Fruit fly (Drosophila melanogaster) whole organism, prepupa: ENCODE data around the gene CG10298.

ENCODE experiments used
- CG11294 ChIP-seq: fragments of 200-800 bp; sonication (Bioruptor generic); IDR thresholded peaks from 2 replicates; pipeline ENCODE4 v1.3.6; 2022; ENCODE audit warnings: missing biosample characterization, missing genetic modification characterization
- CG16779 ChIP-seq: fragments of 200-800 bp; sonication (Bioruptor generic); optimal IDR thresholded peaks from 3 replicates; lab custom pipeline; 2017; ENCODE audit warnings: missing biosample characterization, mild to moderate bottlenecking, missing genetic modification characterization
- Lpt ChIP-seq: fragments of 200-800 bp; sonication (Bioruptor generic); optimal IDR thresholded peaks from 3 replicates; lab custom pipeline; 2016; ENCODE audit warnings: missing biosample characterization, missing genetic modification characterization
- OdsH ChIP-seq: fragments of 200-800 bp; sonication (Bioruptor generic); optimal IDR thresholded peaks from 3 replicates; lab custom pipeline; 2016; ENCODE audit warnings: missing biosample characterization, missing genetic modification characterization
- acj6 ChIP-seq: fragments of 200-800 bp; sonication (Bioruptor generic); optimal IDR thresholded peaks from 3 replicates; lab custom pipeline; 2016; ENCODE audit warnings: missing biosample characterization, missing genetic modification characterization

dm6 chr3R:6375944-6376343 lies 33.1 kb downstream of the CG10298 start, which contains the start of gene CRAT:
- TF ChIP-seq Lpt (GFP tag; lab: Kevin White, UChicago) (no peak), OdsH (GFP tag; lab: Kevin White, UChicago) (no peak), CG16779 (tag; lab: Kevin White, UChicago) (no peak), acj6 (no peak), CG11294 (GFP tag; lab: Robert Waterston, UW) (no peak)
